Worm (Caenorhabditis elegans) whole organism, L3 larva: Measurements from ENCODE around the gene ent-4.

Source experiments
- R02D3.7 ChIP-seq: fragments of 150-350 bp; optimal IDR thresholded peaks from 2 replicates; lab custom pipeline; 2014; ENCODE audit warnings: missing biosample characterization, missing genetic modification characterization
- ZK546.5 ChIP-seq: sonication (generic microtip); optimal IDR thresholded peaks from 2 replicates; lab custom pipeline; 2017; ENCODE audit warnings: missing biosample characterization, missing genetic modification characterization
- aly-2 ChIP-seq: fragments of 150-350 bp; optimal IDR thresholded peaks from 2 replicates; lab custom pipeline; 2014; ENCODE audit warnings: missing biosample characterization, missing genetic modification characterization
- ama-1 ChIP-seq: fragments of 150-350 bp; optimal IDR thresholded peaks from 2 replicates; lab custom pipeline; 2018
- ceh-28 ChIP-seq: fragments of 150-350 bp; optimal IDR thresholded peaks from 2 replicates; lab custom pipeline; 2014; ENCODE audit warnings: missing biosample characterization, missing genetic modification reagents, missing genetic modification characterization
- ceh-82 ChIP-seq: fragments of 150-350 bp; optimal IDR thresholded peaks from 2 replicates; lab custom pipeline; 2014; ENCODE audit warnings: missing biosample characterization, missing genetic modification characterization
- ceh-9 ChIP-seq: sonication (generic microtip); optimal IDR thresholded peaks from 2 replicates; lab custom pipeline; 2018; ENCODE audit warnings: missing biosample characterization, missing genetic modification characterization
- daf-12 ChIP-seq: fragments of 150-350 bp; optimal IDR thresholded peaks from 2 replicates; lab custom pipeline; 2014; ENCODE audit warnings: missing biosample characterization, missing genetic modification reagents, missing genetic modification characterization
- egl-5 ChIP-seq: fragments of 150-350 bp; optimal IDR thresholded peaks from 2 replicates; lab custom pipeline; 2017; ENCODE audit warnings: missing biosample characterization, missing genetic modification reagents, missing genetic modification characterization, inconsistent platforms
- elt-1 ChIP-seq: fragments of 150-350 bp; optimal IDR thresholded peaks from 2 replicates; lab custom pipeline; 2014; ENCODE audit warnings: missing biosample characterization, missing genetic modification characterization
- elt-2 ChIP-seq: sonication (generic microtip); optimal IDR thresholded peaks from 2 replicates; lab custom pipeline; 2016; ENCODE audit warnings: missing genetic modification reagents, mild to moderate bottlenecking, missing genetic modification characterization, missing compliant biosample characterization
- elt-3 ChIP-seq, 3 experiments: fragments of 150-350 bp in 1 of 3; sonication (generic microtip) in 2 of 3; optimal IDR thresholded peaks; 2 replicates in 2 of 3; 4 replicates in 1 of 3; lab custom pipeline; 2014 to 2017; ENCODE audit warnings: missing biosample characterization in 3 of 3, missing genetic modification characterization in 3 of 3
- eor-1 ChIP-seq, 2 experiments: fragments of 150-350 bp; optimal IDR thresholded peaks; 2 replicates each; lab custom pipeline; 2014 to 2018; ENCODE audit warnings: missing biosample characterization in 2 of 2, missing genetic modification characterization in 2 of 2
- fkh-10 ChIP-seq: sonication (generic microtip); optimal IDR thresholded peaks from 2 replicates; lab custom pipeline; 2017; ENCODE audit warnings: missing biosample characterization, missing genetic modification reagents, missing genetic modification characterization
- fos-1 ChIP-seq: fragments of 150-350 bp; optimal IDR thresholded peaks from 2 replicates; lab custom pipeline; 2014; ENCODE audit warnings: missing biosample characterization, missing genetic modification characterization
- hmg-11 ChIP-seq: sonication (generic microtip); optimal IDR thresholded peaks from 2 replicates; lab custom pipeline; 2016; ENCODE audit warnings: missing genetic modification characterization, missing compliant biosample characterization
- jun-1 ChIP-seq: fragments of 150-350 bp; optimal IDR thresholded peaks from 2 replicates; lab custom pipeline; 2014; ENCODE audit warnings: missing biosample characterization, missing genetic modification reagents, missing genetic modification characterization
- lin-15B ChIP-seq: fragments of 150-350 bp; optimal IDR thresholded peaks from 2 replicates; lab custom pipeline; 2014; ENCODE audit warnings: missing biosample characterization, missing genetic modification characterization
- lin-39 ChIP-seq: fragments of 150-350 bp; optimal IDR thresholded peaks from 2 replicates; lab custom pipeline; 2018; ENCODE audit warnings: missing biosample characterization, missing genetic modification reagents, missing genetic modification characterization
- lsy-12 ChIP-seq: sonication (generic microtip); optimal IDR thresholded peaks from 2 replicates; lab custom pipeline; 2016; ENCODE audit warnings: mild to moderate bottlenecking, missing genetic modification characterization, missing compliant biosample characterization
- mdl-1 ChIP-seq: fragments of 150-350 bp; optimal IDR thresholded peaks from 2 replicates; lab custom pipeline; 2014; ENCODE audit warnings: missing biosample characterization, missing genetic modification characterization
- mml-1 ChIP-seq: fragments of 150-350 bp; sonication (generic microtip); optimal IDR thresholded peaks from 3 replicates; lab custom pipeline; 2014; ENCODE audit warnings: missing biosample characterization, missing genetic modification characterization
- nfya-1 ChIP-seq: sonication (generic microtip); optimal IDR thresholded peaks from 2 replicates; lab custom pipeline; 2017; ENCODE audit warnings: missing genetic modification characterization, mild to moderate bottlenecking, missing compliant biosample characterization, antibody characterized with exemption, moderate library complexity; ENCODE audit not compliant: insufficient read depth
- nhr-11 ChIP-seq: fragments of 150-350 bp; optimal IDR thresholded peaks from 2 replicates; lab custom pipeline; 2014; ENCODE audit warnings: missing biosample characterization, missing genetic modification characterization
- nhr-12 ChIP-seq: fragments of 150-350 bp; optimal IDR thresholded peaks from 2 replicates; lab custom pipeline; 2014; ENCODE audit warnings: missing biosample characterization, missing genetic modification characterization
- nhr-23 ChIP-seq: fragments of 150-350 bp; optimal IDR thresholded peaks from 2 replicates; lab custom pipeline; 2014; ENCODE audit warnings: missing biosample characterization, missing genetic modification reagents, missing genetic modification characterization
- nhr-237 ChIP-seq: fragments of 150-350 bp; optimal IDR thresholded peaks from 2 replicates; lab custom pipeline; 2014; ENCODE audit warnings: missing biosample characterization, missing genetic modification characterization
- nhr-25 ChIP-seq: sonication (generic microtip); optimal IDR thresholded peaks from 2 replicates; lab custom pipeline; 2017; ENCODE audit warnings: missing biosample characterization, missing genetic modification characterization
- nhr-43 ChIP-seq: sonication (generic microtip); optimal IDR thresholded peaks from 2 replicates; lab custom pipeline; 2016; ENCODE audit warnings: mild to moderate bottlenecking, missing genetic modification characterization, missing compliant biosample characterization; ENCODE audit not compliant: poor library complexity, severe bottlenecking
- nhr-76 ChIP-seq: fragments of 150-350 bp; sonication (generic microtip); optimal IDR thresholded peaks from 5 replicates; lab custom pipeline; 2014; ENCODE audit warnings: missing biosample characterization, missing genetic modification characterization
- nhr-77 ChIP-seq: fragments of 150-350 bp; optimal IDR thresholded peaks from 2 replicates; lab custom pipeline; 2014; ENCODE audit warnings: missing biosample characterization, missing genetic modification characterization
- pha-4 ChIP-seq: fragments of 150-350 bp; optimal IDR thresholded peaks from 2 replicates; lab custom pipeline; 2014; ENCODE audit warnings: missing biosample characterization, missing genetic modification reagents, missing genetic modification characterization
- pqm-1 ChIP-seq: fragments of 150-350 bp; optimal IDR thresholded peaks from 2 replicates; lab custom pipeline; 2017; ENCODE audit warnings: missing biosample characterization, missing genetic modification characterization, inconsistent platforms
- sea-2 ChIP-seq: fragments of 150-350 bp; sonication (generic microtip); optimal IDR thresholded peaks from 4 replicates; lab custom pipeline; 2014; ENCODE audit warnings: missing biosample characterization, missing genetic modification reagents, missing genetic modification characterization
- skn-1 ChIP-seq: fragments of 150-350 bp; optimal IDR thresholded peaks from 2 replicates; lab custom pipeline; 2014; ENCODE audit warnings: missing biosample characterization, missing genetic modification characterization
- snpc-4 ChIP-seq: fragments of 150-350 bp; optimal IDR thresholded peaks from 2 replicates; lab custom pipeline; 2014; ENCODE audit warnings: missing biosample characterization, missing genetic modification characterization
- tbx-2 ChIP-seq: sonication (generic microtip); optimal IDR thresholded peaks from 2 replicates; lab custom pipeline; 2016; ENCODE audit warnings: mild to moderate bottlenecking, missing genetic modification characterization, missing compliant biosample characterization
- unc-39 ChIP-seq: sonication (generic microtip); optimal IDR thresholded peaks from 4 replicates; lab custom pipeline; 2017; ENCODE audit warnings: missing biosample characterization, missing genetic modification characterization
- unc-62 ChIP-seq: fragments of 150-350 bp; sonication (generic microtip); optimal IDR thresholded peaks from 4 replicates; lab custom pipeline; 2014; ENCODE audit warnings: missing biosample characterization, missing genetic modification reagents, missing genetic modification characterization
- zag-1 ChIP-seq: fragments of 150-350 bp; optimal IDR thresholded peaks from 2 replicates; lab custom pipeline; 2014; ENCODE audit warnings: missing biosample characterization, missing genetic modification characterization
- ztf-11 ChIP-seq: fragments of 150-350 bp; optimal IDR thresholded peaks from 2 replicates; lab custom pipeline; 2014; ENCODE audit warnings: missing biosample characterization, missing genetic modification characterization

Gene ent-4

ce11 chrIV:13726630-13727029, at the start of gene ent-4:
TSS of gene ent-4 (plus strand) at chrIV:13726930.
- TF ChIP-seq elt-2 (tag; lab: Kevin White, UChicago) (no peak), nhr-23 (tag; lab: Kevin White, UChicago) (no peak), zag-1 (no peak), daf-12 (tag; lab: Kevin White, UChicago) (no peak), elt-3 (tag; optimal IDR thresholded peaks at IDR 0.05; lab: Kevin White, UChicago) (no peak), elt-1 (tag; lab: Kevin White, UChicago) (no peak), ama-1 (lab: Kevin White, UChicago) (no peak), lin-15B (tag; lab: Kevin White, UChicago) (no peak), nhr-11 (no peak), R02D3.7 (tag; lab: Kevin White, UChicago) (no peak), nfya-1 (tag; lab: Kevin White, UChicago) (no peak), eor-1 (tag; optimal IDR thresholded peaks at IDR 0.05; lab: Kevin White, UChicago) (no peak), snpc-4 (no peak), nhr-12 (tag; lab: Kevin White, UChicago) (no peak), ztf-11 (no peak), unc-62 (GFP tag; lab: Kevin White, UChicago) (no peak), aly-2 (tag; lab: Kevin White, UChicago) (no peak), unc-39 (tag; lab: Kevin White, UChicago) (no peak), lin-39 (tag; lab: Kevin White, UChicago) (no peak), egl-5 (tag; lab: Kevin White, UChicago) (no peak)
- TF ChIP-seq, all 47 proteins: peak for 0

- no peak for TF ChIP-seq R02D3.7 (tag; lab: Kevin White, UChicago)
Observed at ce11 chrIV:13678649-13679048, 48.1 kb upstream of the ent-4 start, which contains the start of gene srlf-26. TSS of gene srlf-26 (plus strand) at chrIV:13678949.

- no peak for TF ChIP-seq fos-1
- TF ChIP-seq nfya-1 (tag; lab: Kevin White, UChicago), result peak; percentile 93
- TF ChIP-seq elt-1 (tag; lab: Kevin White, UChicago), result no peak
Observed at ce11 chrIV:13679495-13679894, 47.2 kb upstream of the ent-4 start.

ce11 chrIV:13682733-13683132, 44.0 kb upstream of the ent-4 start:
- TF ChIP-seq nhr-237 (tag; lab: Kevin White, UChicago) (no peak), nhr-77 (tag; lab: Kevin White, UChicago) (no peak), skn-1 (no peak), aly-2 (tag; lab: Kevin White, UChicago) (no peak), nhr-25 (tag; lab: Kevin White, UChicago) (peak; percentile 79), eor-1 (tag; optimal IDR thresholded peaks at IDR 0.05; lab: Kevin White, UChicago) (no peak), daf-12 (tag; lab: Kevin White, UChicago) (no peak), fkh-10 (GFP tag; lab: Kevin White, UChicago) (no peak), egl-5 (tag; lab: Kevin White, UChicago) (no peak), ztf-11 (no peak), tbx-2 (tag; lab: Kevin White, UChicago) (no peak), ceh-82 (tag; lab: Kevin White, UChicago) (no peak), nhr-12 (tag; lab: Kevin White, UChicago) (no peak), nhr-43 (tag; lab: Kevin White, UChicago) (peak; percentile 86), nhr-11 (no peak), fos-1 (no peak), lin-39 (tag; lab: Kevin White, UChicago) (peak; percentile 19), pqm-1 (tag; lab: Kevin White, UChicago) (no peak), ceh-28 (tag; lab: Kevin White, UChicago) (peak; percentile 13), unc-39 (tag; lab: Kevin White, UChicago) (no peak), unc-62 (GFP tag; lab: Kevin White, UChicago) (peak; percentile 94), mml-1 (tag; lab: Kevin White, UChicago) (no peak), sea-2 (GFP tag; lab: Kevin White, UChicago) (no peak), jun-1 (tag; lab: Kevin White, UChicago) (no peak), zag-1 (no peak), elt-1 (tag; lab: Kevin White, UChicago) (no peak), lin-15B (tag; lab: Kevin White, UChicago) (no peak), nhr-76 (tag; lab: Kevin White, UChicago) (no peak), elt-3 (tag; optimal IDR thresholded peaks at IDR 0.05; lab: Kevin White, UChicago) (peak; percentile 38 to 95 (median 85)), nfya-1 (tag; lab: Kevin White, UChicago) (peak; percentile 40), lsy-12 (tag; lab: Kevin White, UChicago) (no peak), ZK546.5 (tag; lab: Kevin White, UChicago) (no peak), elt-2 (tag; lab: Kevin White, UChicago) (no peak), mdl-1 (no peak), ceh-9 (tag; lab: Kevin White, UChicago) (no peak), pha-4 (tag; lab: Kevin White, UChicago) (no peak), nhr-23 (tag; lab: Kevin White, UChicago) (peak; percentile 93), hmg-11 (tag; lab: Kevin White, UChicago) (no peak)
